Worm (Caenorhabditis elegans) whole organism, L4 larva: ENCODE results near the gene shc-3.
A peak's percentile ranks its signal among the peaks of the same experiment; 100 is the strongest.

Source experiments
- F10B5.3 ChIP-seq: sonication (generic microtip); optimal IDR thresholded peaks from 2 replicates; lab custom pipeline; 2016; ENCODE audit warnings: mild to moderate bottlenecking, missing genetic modification characterization, missing compliant biosample characterization
- F44E2.7 ChIP-seq: fragments of 200-800 bp; sonication (Bioruptor generic); IDR thresholded peaks from 2 replicates; pipeline ENCODE4 v2.1.2; 2022; ENCODE audit warnings: missing genetic modification characterization, missing compliant biosample characterization
- T26A8.4 ChIP-seq: fragments of 200-800 bp; sonication (Bioruptor generic); IDR thresholded peaks from 2 replicates; pipeline ENCODE4 v1.3.6; 2022; ENCODE audit warnings: missing genetic modification characterization, missing compliant biosample characterization
- Y48G9A.11 ChIP-seq: fragments of 200-800 bp; sonication (Bioruptor generic); IDR thresholded peaks from 2 replicates; pipeline ENCODE4 v1.3.6; 2022; ENCODE audit warnings: missing genetic modification reagents, missing genetic modification characterization, missing compliant biosample characterization
- Y5F2A.4 ChIP-seq: fragments of 200-800 bp; sonication (Bioruptor generic); optimal IDR thresholded peaks from 2 replicates; lab custom pipeline; 2018; ENCODE audit warnings: mild to moderate bottlenecking, missing genetic modification characterization, missing compliant biosample characterization
- Y75B8A.6 ChIP-seq: fragments of 200-800 bp; sonication (Bioruptor generic); IDR thresholded peaks from 2 replicates; pipeline ENCODE4 v1.3.6; 2022; ENCODE audit warnings: missing genetic modification reagents, missing genetic modification characterization, missing compliant biosample characterization
- ZK546.5 ChIP-seq, 2 experiments: sonication (generic microtip); optimal IDR thresholded peaks; 2 replicates each; lab custom pipeline; 2017; ENCODE audit warnings: missing biosample characterization in 2 of 2, missing genetic modification characterization in 2 of 2
- aha-1 ChIP-seq: fragments of 150-350 bp; peaks from one replicate; lab custom pipeline; 2014; ENCODE audit warnings: missing biosample characterization, missing genetic modification characterization
- aly-2 ChIP-seq: sonication (generic microtip); optimal IDR thresholded peaks from 2 replicates; lab custom pipeline; 2018; ENCODE audit warnings: missing biosample characterization, missing genetic modification characterization
- ama-1 ChIP-seq: fragments of 150-350 bp; optimal IDR thresholded peaks from 2 replicates; lab custom pipeline; 2014; ENCODE audit warnings: inconsistent platforms, mixed read lengths
- attf-4 ChIP-seq: sonication (generic microtip); optimal IDR thresholded peaks from 3 replicates; lab custom pipeline; 2017; ENCODE audit warnings: missing biosample characterization, missing genetic modification characterization
- ceh-44 ChIP-seq: fragments of 200-800 bp; sonication (Bioruptor generic); IDR thresholded peaks from 2 replicates; pipeline ENCODE4 v1.3.6; 2022; ENCODE audit warnings: missing genetic modification reagents, missing genetic modification characterization, missing compliant biosample characterization
- ceh-82 ChIP-seq: sonication (generic microtip); optimal IDR thresholded peaks from 2 replicates; lab custom pipeline; 2017; ENCODE audit warnings: missing biosample characterization, missing genetic modification characterization
- ctbp-1 ChIP-seq: fragments of 200-800 bp; sonication (Bioruptor generic); IDR thresholded peaks from 2 replicates; pipeline ENCODE4 v1.3.6; 2022; ENCODE audit warnings: missing genetic modification reagents, missing genetic modification characterization, missing compliant biosample characterization
- daf-16 ChIP-seq, 3 experiments: sonication (generic microtip); optimal IDR thresholded peaks; 2 replicates each; lab custom pipeline; 2016 to 2017; ENCODE audit warnings: missing genetic modification characterization in 3 of 3, missing genetic modification reagents in 3 of 3, mild to moderate bottlenecking in 2 of 3, missing compliant biosample characterization in 2 of 3, missing biosample characterization in 1 of 3, moderate library complexity in 1 of 3
- daf-19 ChIP-seq: fragments of 200-800 bp; sonication (Bioruptor generic); conservative IDR thresholded peaks from 2 replicates; pipeline ENCODE4 v1.3.6; 2022; ENCODE audit warnings: missing genetic modification characterization, missing compliant biosample characterization
- dmd-6 ChIP-seq: fragments of 200-800 bp; sonication (Bioruptor generic); IDR thresholded peaks from 2 replicates; pipeline ENCODE4 v1.3.6; 2022; ENCODE audit warnings: missing genetic modification reagents, missing genetic modification characterization, missing compliant biosample characterization
- dmd-8 ChIP-seq: fragments of 200-800 bp; sonication (Bioruptor generic); IDR thresholded peaks from 2 replicates; pipeline ENCODE4 v1.3.6; 2022; ENCODE audit warnings: missing genetic modification characterization, missing compliant biosample characterization
- dmd-9 ChIP-seq: fragments of 200-800 bp; sonication (Bioruptor generic); IDR thresholded peaks from 2 replicates; pipeline ENCODE4 v1.3.6; 2022; ENCODE audit warnings: missing genetic modification reagents, missing genetic modification characterization, missing compliant biosample characterization
- duxl-1 ChIP-seq: sonication (generic microtip); optimal IDR thresholded peaks from 2 replicates; lab custom pipeline; 2016; ENCODE audit warnings: mild to moderate bottlenecking, missing genetic modification characterization, moderate library complexity, missing compliant biosample characterization; ENCODE audit not compliant: poor library complexity
- fos-1 ChIP-seq: fragments of 150-350 bp; optimal IDR thresholded peaks from 2 replicates; lab custom pipeline; 2014; ENCODE audit warnings: missing biosample characterization, missing genetic modification characterization
- jun-1 ChIP-seq: fragments of 150-350 bp; optimal IDR thresholded peaks from 2 replicates; lab custom pipeline; 2014; ENCODE audit warnings: missing biosample characterization, missing genetic modification reagents, missing genetic modification characterization
- lin-1 ChIP-seq: fragments of 200-800 bp; sonication (Bioruptor generic); IDR thresholded peaks from 2 replicates; pipeline ENCODE4 v1.3.6; 2022; ENCODE audit warnings: missing genetic modification reagents, missing genetic modification characterization, missing compliant biosample characterization
- lin-13 ChIP-seq: fragments of 150-350 bp; optimal IDR thresholded peaks from 2 replicates; lab custom pipeline; 2014; ENCODE audit warnings: missing biosample characterization, missing genetic modification reagents, missing genetic modification characterization
- lin-38 ChIP-seq: fragments of 200-800 bp; sonication (Bioruptor generic); IDR thresholded peaks from 2 replicates; pipeline ENCODE4 v1.3.6; 2022; ENCODE audit warnings: missing genetic modification reagents, missing genetic modification characterization, missing compliant biosample characterization
- lin-39 ChIP-seq: fragments of 150-350 bp; optimal IDR thresholded peaks from 2 replicates; lab custom pipeline; 2014; ENCODE audit warnings: missing biosample characterization, missing genetic modification reagents, missing genetic modification characterization
- lir-3 ChIP-seq: sonication (generic microtip); optimal IDR thresholded peaks from 2 replicates; lab custom pipeline; 2016; ENCODE audit warnings: mild to moderate bottlenecking, missing genetic modification characterization, missing compliant biosample characterization
- madf-9 ChIP-seq: fragments of 200-800 bp; sonication (Bioruptor generic); conservative IDR thresholded peaks from 2 replicates; pipeline ENCODE4 v1.3.6; 2022; ENCODE audit warnings: missing genetic modification reagents, missing genetic modification characterization, missing compliant biosample characterization
- nhr-10 ChIP-seq: fragments of 150-350 bp; optimal IDR thresholded peaks from 2 replicates; lab custom pipeline; 2014; ENCODE audit warnings: missing biosample characterization, missing genetic modification characterization
- nhr-102 ChIP-seq: sonication (generic microtip); optimal IDR thresholded peaks from 2 replicates; lab custom pipeline; 2016; ENCODE audit warnings: mild to moderate bottlenecking, missing genetic modification characterization, moderate library complexity, missing compliant biosample characterization
- nhr-11 ChIP-seq: fragments of 150-350 bp; optimal IDR thresholded peaks from 2 replicates; lab custom pipeline; 2014; ENCODE audit warnings: missing biosample characterization, missing genetic modification characterization
- nhr-25 ChIP-seq: sonication (generic microtip); optimal IDR thresholded peaks from 2 replicates; lab custom pipeline; 2017; ENCODE audit warnings: missing genetic modification characterization, mild to moderate bottlenecking, missing compliant biosample characterization, antibody characterized with exemption, moderate library complexity, borderline replicate concordance; ENCODE audit not compliant: insufficient read depth
- nhr-28 ChIP-seq: fragments of 150-350 bp; optimal IDR thresholded peaks from 2 replicates; lab custom pipeline; 2014; ENCODE audit warnings: missing biosample characterization, missing genetic modification characterization
- nhr-42 ChIP-seq: fragments of 200-800 bp; sonication (Bioruptor generic); IDR thresholded peaks from 2 replicates; pipeline ENCODE4 v1.3.6; 2022; ENCODE audit warnings: missing genetic modification characterization, missing compliant biosample characterization
- pha-4 ChIP-seq, 2 experiments: fragments of 150-350 bp in 1 of 2; fragments of 200-800 bp in 1 of 2; sonication (Bioruptor generic) in 1 of 2; IDR thresholded peaks in 1 of 2; optimal IDR thresholded peaks in 1 of 2; 2 replicates each; pipeline versions ENCODE4 v1.3.6 to Lab custom; 2014 to 2022; ENCODE audit warnings: missing genetic modification characterization in 2 of 2, missing genetic modification reagents in 2 of 2, missing biosample characterization in 1 of 2, missing compliant biosample characterization in 1 of 2
- rbr-2 ChIP-seq: sonication (generic microtip); optimal IDR thresholded peaks from 2 replicates; lab custom pipeline; 2016; ENCODE audit warnings: missing genotype, missing genetic modification characterization, missing compliant biosample characterization
- skn-1 ChIP-seq: fragments of 150-350 bp; optimal IDR thresholded peaks from 2 replicates; lab custom pipeline; 2014; ENCODE audit warnings: missing biosample characterization, missing genetic modification characterization
- spr-1 ChIP-seq: sonication (generic microtip); optimal IDR thresholded peaks from 2 replicates; lab custom pipeline; 2016; ENCODE audit warnings: mild to moderate bottlenecking, missing genetic modification characterization, missing compliant biosample characterization
- tag-97 ChIP-seq: fragments of 200-800 bp; sonication (Bioruptor generic); IDR thresholded peaks from 2 replicates; pipeline ENCODE4 v1.3.6; 2022; ENCODE audit warnings: missing genetic modification characterization, missing compliant biosample characterization
- unc-130 ChIP-seq: sonication (generic microtip); optimal IDR thresholded peaks from 2 replicates; lab custom pipeline; 2016; ENCODE audit warnings: missing genetic modification reagents, missing genetic modification characterization, missing compliant biosample characterization
- unc-62 ChIP-seq, 3 experiments: fragments of 150-350 bp in 1 of 3; sonication (generic microtip); optimal IDR thresholded peaks in 2 of 3; peaks in 1 of 3; 1 replicate in 1 of 3; 2 replicates in 2 of 3; lab custom pipeline; 2014 to 2017; ENCODE audit warnings: missing biosample characterization in 3 of 3, missing genetic modification characterization in 3 of 3, missing genetic modification reagents in 3 of 3, missing genotype in 1 of 3
- zfp-2 ChIP-seq: sonication (generic microtip); optimal IDR thresholded peaks from 2 replicates; lab custom pipeline; 2016; ENCODE audit warnings: mild to moderate bottlenecking, missing genetic modification characterization, missing compliant biosample characterization
- zip-2 ChIP-seq: fragments of 150-350 bp; optimal IDR thresholded peaks from 2 replicates; lab custom pipeline; 2014; ENCODE audit warnings: missing biosample characterization, missing genetic modification characterization

Gene shc-3

DNA sequence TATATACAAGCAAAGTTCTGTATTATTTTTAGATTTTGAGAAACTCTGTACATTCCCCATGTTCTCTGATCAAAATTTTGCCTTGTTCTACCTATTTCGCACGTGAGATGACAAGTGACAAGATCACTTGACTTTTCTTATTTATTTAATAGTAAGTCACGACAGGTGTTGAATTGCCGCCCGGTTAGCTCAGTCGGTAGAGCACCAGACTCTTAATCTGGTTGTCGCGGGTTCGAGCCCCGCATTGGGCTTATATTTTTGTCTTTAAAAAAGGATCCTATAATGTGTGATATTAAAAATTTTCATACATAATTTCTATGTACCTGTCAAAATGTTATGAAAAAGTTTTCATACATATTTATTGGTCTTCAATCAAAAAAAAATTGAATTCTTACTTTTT, 2.6 kb upstream of the shc-3 start (continued):
- no peak for TF ChIP-seq nhr-28 (tag; lab: Kevin White, UChicago)
- no peak for TF ChIP-seq zfp-2 (tag; lab: Kevin White, UChicago)
- TF ChIP-seq attf-4 (tag; lab: Kevin White, UChicago), result no peak
- TF ChIP-seq rbr-2, result no peak
- no peak for TF ChIP-seq lin-38 (GFP tag; lab: Robert Waterston, UW)
- peak; percentile 7 for TF ChIP-seq spr-1 (tag; lab: Kevin White, UChicago)
- no peak for TF ChIP-seq nhr-102 (tag; lab: Kevin White, UChicago)
- no peak for TF ChIP-seq unc-62 (GFP tag; optimal IDR thresholded peaks at IDR 0.05 in 1 of 2; lab: Kevin White, UChicago)
- TF ChIP-seq unc-62 (tag; optimal IDR thresholded peaks at IDR 0.05; lab: Kevin White, UChicago), result no peak
- TF ChIP-seq pha-4 (GFP tag; IDR thresholded peaks at IDR 0.05; lab: Robert Waterston, UW), result peak; percentile 75; the same call in 1 of the 2 replicates
- TF ChIP-seq pha-4 (tag; optimal IDR thresholded peaks at IDR 0.05; lab: Kevin White, UChicago), result no peak
- TF ChIP-seq daf-16 (GFP tag; optimal IDR thresholded peaks at IDR 0.05; lab: Kevin White, UChicago), result peak in 1 of 2 experiments; percentile 72
- TF ChIP-seq daf-16 (tag; optimal IDR thresholded peaks at IDR 0.05; lab: Kevin White, UChicago), result peak; percentile 33
- TF ChIP-seq F44E2.7 (GFP tag; lab: Robert Waterston, UW), result no peak
- peak; percentile 20 for TF ChIP-seq lir-3 (tag; lab: Kevin White, UChicago)
- TF ChIP-seq nhr-10 (tag; lab: Kevin White, UChicago), result no peak
- no peak for TF ChIP-seq ceh-82 (tag; lab: Kevin White, UChicago)
- TF ChIP-seq aly-2, result no peak
- peak; percentile 77 for TF ChIP-seq dmd-8
- TF ChIP-seq lin-1 (GFP tag; lab: Robert Waterston, UW), result peak; percentile 44; the same call in 1 of the 2 replicates
- no peak for TF ChIP-seq ZK546.5 (tag; optimal IDR thresholded peaks at IDR 0.05; lab: Kevin White, UChicago)
- TF ChIP-seq madf-9 (GFP tag; lab: Robert Waterston, UW), result no peak; the same call in 1 of the 2 replicates
- TF ChIP-seq nhr-42 (GFP tag; lab: Robert Waterston, UW), result no peak
- no peak for TF ChIP-seq ama-1 (lab: Kevin White, UChicago)
- TF ChIP-seq unc-130, result no peak
- 0 out of 2 replicates have a peak, but pooled peaks have one; percentile 39 for TF ChIP-seq ceh-44 (GFP tag; lab: Robert Waterston, UW)
- no peak for TF ChIP-seq skn-1
- TF ChIP-seq aha-1, result no peak
- no peak for TF ChIP-seq nhr-11 (tag; lab: Kevin White, UChicago)
- TF ChIP-seq T26A8.4, result peak; percentile 64
- TF ChIP-seq ctbp-1 (GFP tag; lab: Robert Waterston, UW), result no peak
- TF ChIP-seq tag-97 (GFP tag; lab: Robert Waterston, UW), result no peak
- TF ChIP-seq jun-1 (tag; lab: Kevin White, UChicago), result no peak
- TF ChIP-seq duxl-1 (tag; lab: Kevin White, UChicago), result no peak
- TF ChIP-seq Y75B8A.6 (GFP tag; lab: Robert Waterston, UW), result 0 out of 2 replicates have a peak, but pooled peaks have one; percentile 15
- TF ChIP-seq Y5F2A.4 (GFP tag; lab: Kevin White, UChicago), result peak; percentile 35
- TF ChIP-seq fos-1 (tag; lab: Kevin White, UChicago), result no peak
- no peak for TF ChIP-seq Y48G9A.11
- no peak for TF ChIP-seq nhr-25
- TF ChIP-seq zip-2 (tag; lab: Kevin White, UChicago), result no peak
- peak; percentile 70 for TF ChIP-seq dmd-9 (GFP tag; lab: Robert Waterston, UW)
- TF ChIP-seq daf-19 (GFP tag; lab: Robert Waterston, UW), result 0 out of 2 replicates have a peak, but pooled peaks have one; percentile 45
- no peak for TF ChIP-seq lin-13 (GFP tag; lab: Kevin White, UChicago)
- peak; percentile 39; the same call in 1 of the 2 replicates for TF ChIP-seq dmd-6 (GFP tag; lab: Robert Waterston, UW)
- TF ChIP-seq lin-39 (tag; lab: Kevin White, UChicago), result no peak
- TF ChIP-seq F10B5.3 (tag; lab: Kevin White, UChicago), result no peak
